Fruit fly (Drosophila melanogaster): ENCODE measurements around the gene Adh.

The Adh gene

DNA sequence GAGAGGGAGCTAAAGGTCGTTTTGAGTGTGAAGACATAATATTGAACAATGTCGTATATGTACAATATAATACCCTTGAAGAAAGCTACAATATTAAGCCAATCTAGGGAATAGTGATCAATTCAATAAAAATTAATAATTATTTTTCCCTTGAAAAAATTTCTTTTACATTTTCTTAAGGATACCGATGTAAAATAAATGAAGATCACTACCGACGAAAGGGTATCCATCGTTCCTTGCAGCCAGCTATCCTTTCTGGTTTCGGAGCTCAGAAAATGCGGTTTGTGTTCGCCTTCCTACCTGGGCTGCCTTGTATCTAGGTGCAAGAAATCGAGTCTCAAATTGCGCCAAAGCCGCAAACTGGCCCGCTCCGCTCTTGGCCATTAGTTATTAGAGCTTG, 9.3 kb downstream of the Adh start:
- TF ChIP-seq Mnt (GFP tag; optimal IDR thresholded peaks at IDR 0.05), result no peak
- no peak for TF ChIP-seq CG7045 (GFP tag; optimal IDR thresholded peaks at IDR 0.05)
- TF ChIP-seq Crg-1 (GFP tag; optimal IDR thresholded peaks at IDR 0.05), result no peak
- no peak for TF ChIP-seq CG11617 (GFP tag; optimal IDR thresholded peaks at IDR 0.05)
- no peak for TF ChIP-seq toe (GFP tag; optimal IDR thresholded peaks at IDR 0.05)
- no peak for TF ChIP-seq CG7101 (tag; optimal IDR thresholded peaks at IDR 0.05)

- TF ChIP-seq Hr96 (GFP tag; optimal IDR thresholded peaks at IDR 0.05) (no peak), CG7101 (tag; optimal IDR thresholded peaks at IDR 0.05) (no peak), CG5204 (GFP tag; optimal IDR thresholded peaks at IDR 0.05) (no peak), ovo (GFP tag; optimal IDR thresholded peaks at IDR 0.05) (no peak), cnc (optimal IDR thresholded peaks at IDR 0.05) (no peak), pad (GFP tag; optimal IDR thresholded peaks at IDR 0.05) (no peak), CG11617 (GFP tag; optimal IDR thresholded peaks at IDR 0.05) (no peak), CG12768 (GFP tag; optimal IDR thresholded peaks at IDR 0.05) (no peak), bab1 (GFP tag; optimal IDR thresholded peaks at IDR 0.05) (no peak), Mnt (GFP tag; optimal IDR thresholded peaks at IDR 0.05) (no peak), toe (GFP tag; optimal IDR thresholded peaks at IDR 0.05) (no peak), tj (GFP tag; optimal IDR thresholded peaks at IDR 0.05) (no peak)
Measured at dm6 chr2L:14627129-14627528, 11.8 kb downstream of the Adh start.

dm6 chr2L:14628766-14629165, 13.4 kb downstream of the Adh start:
- TF ChIP-seq pad (GFP tag; optimal IDR thresholded peaks at IDR 0.05) (no peak), CG12768 (GFP tag; optimal IDR thresholded peaks at IDR 0.05) (no peak), Hr96 (GFP tag; optimal IDR thresholded peaks at IDR 0.05) (no peak), cic (GFP tag; optimal IDR thresholded peaks at IDR 0.05) (no peak), bab1 (GFP tag; optimal IDR thresholded peaks at IDR 0.05) (peak; percentile 6)

- TF ChIP-seq ovo (GFP tag; optimal IDR thresholded peaks at IDR 0.05) (no peak), tj (GFP tag; optimal IDR thresholded peaks at IDR 0.05) (no peak), Mnt (GFP tag; optimal IDR thresholded peaks at IDR 0.05) (no peak), pad (GFP tag; optimal IDR thresholded peaks at IDR 0.05) (no peak), CG33017 (tag; optimal IDR thresholded peaks at IDR 0.05) (no peak), CG14711 (tag; optimal IDR thresholded peaks at IDR 0.05) (peak; percentile 12), CG7101 (tag; optimal IDR thresholded peaks at IDR 0.05) (no peak), cnc (optimal IDR thresholded peaks at IDR 0.05) (no peak), bab1 (GFP tag; optimal IDR thresholded peaks at IDR 0.05) (no peak), CG5204 (GFP tag; optimal IDR thresholded peaks at IDR 0.05) (no peak), toe (GFP tag; optimal IDR thresholded peaks at IDR 0.05) (no peak), cic (GFP tag; optimal IDR thresholded peaks at IDR 0.05) (no peak), CG12768 (GFP tag; optimal IDR thresholded peaks at IDR 0.05) (no peak), Clk (GFP tag; optimal IDR thresholded peaks at IDR 0.05) (no peak), kay (GFP tag; ENCODE audit: borderline replicate concordance) (peak; percentile 73), Crg-1 (GFP tag; optimal IDR thresholded peaks at IDR 0.05) (peak; percentile 2), CG11617 (GFP tag; optimal IDR thresholded peaks at IDR 0.05) (no peak), Hr96 (GFP tag; optimal IDR thresholded peaks at IDR 0.05) (no peak), CG7045 (GFP tag; optimal IDR thresholded peaks at IDR 0.05) (peak; percentile 54), CG1620 (GFP tag; optimal IDR thresholded peaks at IDR 0.05) (no peak)
Measured at dm6 chr2L:14630988-14631723, 15.8 kb downstream of the Adh start.

- no peak for TF ChIP-seq toe (GFP tag; optimal IDR thresholded peaks at IDR 0.05)
- TF ChIP-seq cnc (optimal IDR thresholded peaks at IDR 0.05), result no peak
- no peak for TF ChIP-seq CG7045 (GFP tag; optimal IDR thresholded peaks at IDR 0.05)
- no peak for TF ChIP-seq CG12768 (GFP tag; optimal IDR thresholded peaks at IDR 0.05)
- no peak for TF ChIP-seq CG33017 (tag; optimal IDR thresholded peaks at IDR 0.05)
- no peak for TF ChIP-seq bab1 (GFP tag; optimal IDR thresholded peaks at IDR 0.05)
- no peak for TF ChIP-seq ovo (GFP tag; optimal IDR thresholded peaks at IDR 0.05)
- TF ChIP-seq CG11617 (GFP tag; optimal IDR thresholded peaks at IDR 0.05), result no peak
- no peak for TF ChIP-seq Crg-1 (GFP tag; optimal IDR thresholded peaks at IDR 0.05)
- no peak for TF ChIP-seq pad (GFP tag; optimal IDR thresholded peaks at IDR 0.05)
- no peak for TF ChIP-seq Hr96 (GFP tag; optimal IDR thresholded peaks at IDR 0.05)
- TF ChIP-seq CG7101 (tag; optimal IDR thresholded peaks at IDR 0.05), result no peak
- TF ChIP-seq kay (GFP tag; ENCODE audit: borderline replicate concordance), result no peak
- no peak for TF ChIP-seq Clk (GFP tag; optimal IDR thresholded peaks at IDR 0.05)
- TF ChIP-seq CG5204 (GFP tag; optimal IDR thresholded peaks at IDR 0.05), result no peak
- no peak for TF ChIP-seq tj (GFP tag; optimal IDR thresholded peaks at IDR 0.05)
- no peak for TF ChIP-seq Mnt (GFP tag; optimal IDR thresholded peaks at IDR 0.05)
- no peak for TF ChIP-seq CG14711 (tag; optimal IDR thresholded peaks at IDR 0.05)
Measured at dm6 chr2L:14632799-14633198, 17.4 kb downstream of the Adh start.

dm6 chr2L:14634986-14635385, 19.6 kb downstream of the Adh start:
- TF ChIP-seq ovo (GFP tag; optimal IDR thresholded peaks at IDR 0.05), result no peak
- TF ChIP-seq Hr96 (GFP tag; optimal IDR thresholded peaks at IDR 0.05), result no peak
- TF ChIP-seq cic (GFP tag; optimal IDR thresholded peaks at IDR 0.05), result no peak
- TF ChIP-seq bab1 (GFP tag; optimal IDR thresholded peaks at IDR 0.05), result no peak
- TF ChIP-seq CG11617 (GFP tag; optimal IDR thresholded peaks at IDR 0.05), result no peak
- no peak for TF ChIP-seq pad (GFP tag; optimal IDR thresholded peaks at IDR 0.05)
- peak; percentile 1 for TF ChIP-seq CG33017 (tag; optimal IDR thresholded peaks at IDR 0.05)
- TF ChIP-seq CG7045 (GFP tag; optimal IDR thresholded peaks at IDR 0.05), result no peak
